4 fruit fly cellular contexts compared by ENCODE assay signal in the genomic region with DNA sequence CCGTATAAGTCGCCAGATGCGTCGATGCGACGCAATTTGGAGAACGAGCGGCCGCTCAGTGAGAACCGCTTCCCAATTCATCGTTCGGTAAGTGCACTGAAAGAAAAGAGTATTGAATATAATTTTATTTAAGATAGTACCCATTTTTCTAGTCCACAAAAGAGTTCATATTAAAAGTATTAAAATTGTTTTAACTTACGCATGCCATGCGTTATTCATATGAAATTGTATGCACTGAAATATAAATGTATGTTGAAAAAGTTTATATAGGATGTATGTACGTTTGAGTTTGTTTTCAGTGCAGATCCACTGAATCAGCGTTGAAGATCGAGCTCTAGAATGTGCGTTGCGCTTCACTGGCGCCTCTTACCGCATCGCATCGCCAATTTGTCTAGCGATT.
TF ChIP-seq lines count a peak whose summit lies in the region.

No protein-coding gene starts in this region.

- TF ChIP-seq CTCF in whole organism, embryonic (GFP tag; optimal IDR thresholded peaks at IDR 0.05; lab: Kevin White, UChicago), result no peak

TF ChIP-seq in whole organism, adult, 20 proteins besides CTCF, POLR2A, EP300 and RAD21:
- no peak for TF ChIP-seq cnc (optimal IDR thresholded peaks at IDR 0.05; lab: Kevin White, UChicago)
- no peak for TF ChIP-seq tj (GFP tag; optimal IDR thresholded peaks at IDR 0.05; lab: Kevin White, UChicago)
- TF ChIP-seq CG12768 (GFP tag; optimal IDR thresholded peaks at IDR 0.05; lab: Kevin White, UChicago), result no peak
- TF ChIP-seq CG14711 (tag; optimal IDR thresholded peaks at IDR 0.05; lab: Kevin White, UChicago), result no peak
- no peak for TF ChIP-seq ovo (GFP tag; optimal IDR thresholded peaks at IDR 0.05; lab: Kevin White, UChicago)
- TF ChIP-seq Clk (GFP tag; optimal IDR thresholded peaks at IDR 0.05; lab: Kevin White, UChicago), result no peak
- no peak for TF ChIP-seq CG7045 (GFP tag; optimal IDR thresholded peaks at IDR 0.05; lab: Kevin White, UChicago)
- peak; percentile 37 for TF ChIP-seq toe (GFP tag; optimal IDR thresholded peaks at IDR 0.05; lab: Kevin White, UChicago)
- TF ChIP-seq cic (GFP tag; optimal IDR thresholded peaks at IDR 0.05; lab: Kevin White, UChicago), result no peak
- peak; percentile 7 for TF ChIP-seq CG5204 (GFP tag; optimal IDR thresholded peaks at IDR 0.05; lab: Kevin White, UChicago)
- no peak for TF ChIP-seq kay (GFP tag; lab: Kevin White, UChicago; ENCODE audit: borderline replicate concordance)
- no peak for TF ChIP-seq Mnt (GFP tag; optimal IDR thresholded peaks at IDR 0.05; lab: Kevin White, UChicago)
- TF ChIP-seq bab1 (GFP tag; optimal IDR thresholded peaks at IDR 0.05; lab: Kevin White, UChicago), result peak; percentile 54
- TF ChIP-seq CG1620 (GFP tag; optimal IDR thresholded peaks at IDR 0.05; lab: Kevin White, UChicago), result no peak
- TF ChIP-seq CG7101 (tag; optimal IDR thresholded peaks at IDR 0.05; lab: Kevin White, UChicago), result peak; percentile 25
- TF ChIP-seq CG11617 (GFP tag; optimal IDR thresholded peaks at IDR 0.05; lab: Kevin White, UChicago), result no peak
- TF ChIP-seq CG33017 (tag; optimal IDR thresholded peaks at IDR 0.05; lab: Kevin White, UChicago), result peak; percentile 0
- TF ChIP-seq pad (GFP tag; optimal IDR thresholded peaks at IDR 0.05; lab: Kevin White, UChicago), result no peak
- no peak for TF ChIP-seq Hr96 (GFP tag; optimal IDR thresholded peaks at IDR 0.05; lab: Kevin White, UChicago)
- no peak for TF ChIP-seq Crg-1 (GFP tag; optimal IDR thresholded peaks at IDR 0.05; lab: Kevin White, UChicago)
TF ChIP-seq in whole organism, adult: peak in this region for 5.

TF ChIP-seq in whole organism, embryonic, 481 proteins besides CTCF, POLR2A, EP300 and RAD21 (continues in another document):
- peak; percentile 16 for TF ChIP-seq Sox102F (GFP tag; optimal IDR thresholded peaks at IDR 0.05; lab: Kevin White, UChicago)
- TF ChIP-seq odd (GFP tag; optimal IDR thresholded peaks at IDR 0.05; lab: Kevin White, UChicago), result no peak
- TF ChIP-seq Blimp-1 (GFP tag; optimal IDR thresholded peaks at IDR 0.05; lab: Kevin White, UChicago), result no peak
- TF ChIP-seq psq (GFP tag; optimal IDR thresholded peaks at IDR 0.05; lab: Kevin White, UChicago), result no peak
- no peak for TF ChIP-seq pita (GFP tag; optimal IDR thresholded peaks at IDR 0.05; lab: Kevin White, UChicago)
- TF ChIP-seq Nf-YC (tag; optimal IDR thresholded peaks at IDR 0.05; lab: Kevin White, UChicago), result no peak
- TF ChIP-seq hkb (optimal IDR thresholded peaks at IDR 0.05; lab: Kevin White, UChicago), result no peak
- 0 out of 2 replicates have a peak, but pooled peaks have one; percentile 11 for TF ChIP-seq hkb (GFP tag; IDR thresholded peaks at IDR 0.05; lab: Robert Waterston, UW)
- TF ChIP-seq CG2120 (GFP tag; optimal IDR thresholded peaks at IDR 0.05; lab: Kevin White, UChicago), result peak; percentile 9
- no peak for TF ChIP-seq CG17802 (tag; optimal IDR thresholded peaks at IDR 0.05; lab: Kevin White, UChicago)
- TF ChIP-seq CG7987 (GFP tag; optimal IDR thresholded peaks at IDR 0.05; lab: Kevin White, UChicago), result no peak
- TF ChIP-seq dmrt99B (tag; optimal IDR thresholded peaks at IDR 0.05; lab: Kevin White, UChicago), result peak; percentile 11
- peak; percentile 2 for TF ChIP-seq CG12391 (tag; optimal IDR thresholded peaks at IDR 0.05; lab: Kevin White, UChicago)
- TF ChIP-seq Meics (GFP tag; optimal IDR thresholded peaks at IDR 0.05; lab: Kevin White, UChicago), result peak; percentile 3
- peak; percentile 8 for TF ChIP-seq PHDP (tag; optimal IDR thresholded peaks at IDR 0.05; lab: Kevin White, UChicago)
- TF ChIP-seq dysf (GFP tag; IDR thresholded peaks at IDR 0.05; lab: Robert Waterston, UW), result no peak
- peak in 1 of 2 experiments; percentile 11 for TF ChIP-seq Hr51 (GFP tag; optimal IDR thresholded peaks at IDR 0.05; lab: Kevin White, UChicago)
- TF ChIP-seq CG11560 (tag; IDR thresholded peaks at IDR 0.05; lab: Robert Waterston, UW), result no peak
- TF ChIP-seq CG13775 (GFP tag; optimal IDR thresholded peaks at IDR 0.05; lab: Kevin White, UChicago), result peak; percentile 5
- TF ChIP-seq kni (GFP tag; optimal IDR thresholded peaks at IDR 0.05; lab: Kevin White, UChicago), result no peak
- TF ChIP-seq zfh2 (GFP tag; optimal IDR thresholded peaks at IDR 0.05; lab: Kevin White, UChicago), result no peak
- no peak for TF ChIP-seq dan (GFP tag; IDR thresholded peaks at IDR 0.05; lab: Robert Waterston, UW)
- TF ChIP-seq Med (GFP tag; lab: Kevin White, UChicago), result peak; percentile 69
- TF ChIP-seq zf30C (GFP tag; optimal IDR thresholded peaks at IDR 0.05; lab: Kevin White, UChicago), result peak; percentile 15

TF ChIP-seq in whole organism, prepupa, 60 proteins besides CTCF, POLR2A, EP300 and RAD21 (continues in another document):
- TF ChIP-seq svp (GFP tag; lab: Kevin White, UChicago), result peak; percentile 29
- TF ChIP-seq CG16779 (tag; optimal IDR thresholded peaks at IDR 0.05; lab: Kevin White, UChicago), result no peak
- peak; percentile 59 for TF ChIP-seq Eip78C (GFP tag; lab: Kevin White, UChicago)
- TF ChIP-seq CG6854 (GFP tag; optimal IDR thresholded peaks at IDR 0.05; lab: Kevin White, UChicago), result no peak
- no peak for TF ChIP-seq Ets96B (tag; optimal IDR thresholded peaks at IDR 0.05; lab: Kevin White, UChicago)
- TF ChIP-seq CG6163 (GFP tag; IDR thresholded peaks at IDR 0.05; lab: Robert Waterston, UW), result 0 out of 3 replicates have a peak, but pooled peaks have one; percentile 24
- TF ChIP-seq fd59A (GFP tag; optimal IDR thresholded peaks at IDR 0.05; lab: Kevin White, UChicago), result no peak
- no peak for TF ChIP-seq Eip93F (GFP tag; optimal IDR thresholded peaks at IDR 0.05; lab: Kevin White, UChicago)
- no peak for TF ChIP-seq CG31627 (GFP tag; optimal IDR thresholded peaks at IDR 0.05; lab: Kevin White, UChicago)
- TF ChIP-seq salr (GFP tag; optimal IDR thresholded peaks at IDR 0.05; lab: Kevin White, UChicago), result no peak
- TF ChIP-seq CG10631 (GFP tag; optimal IDR thresholded peaks at IDR 0.05; lab: Kevin White, UChicago), result peak; percentile 15
- no peak for TF ChIP-seq CG11294 (GFP tag; IDR thresholded peaks at IDR 0.05; lab: Robert Waterston, UW)
- no peak for TF ChIP-seq CG4318 (GFP tag; optimal IDR thresholded peaks at IDR 0.05; lab: Kevin White, UChicago)
- TF ChIP-seq Met (GFP tag; optimal IDR thresholded peaks at IDR 0.05; lab: Kevin White, UChicago), result no peak
- TF ChIP-seq Hr4 (GFP tag; optimal IDR thresholded peaks at IDR 0.05; lab: Kevin White, UChicago), result peak; percentile 37
- no peak for TF ChIP-seq Smox (GFP tag; optimal IDR thresholded peaks at IDR 0.05; lab: Kevin White, UChicago)
- no peak for TF ChIP-seq pdm3 (GFP tag; optimal IDR thresholded peaks at IDR 0.05; lab: Kevin White, UChicago)
- peak; percentile 54 for TF ChIP-seq CG15336 (GFP tag; IDR thresholded peaks at IDR 0.05; lab: Robert Waterston, UW)
- peak; percentile 18 for TF ChIP-seq achi (GFP tag; optimal IDR thresholded peaks at IDR 0.05; lab: Kevin White, UChicago)
- TF ChIP-seq CG11762 (GFP tag; optimal IDR thresholded peaks at IDR 0.05; lab: Kevin White, UChicago; ENCODE audit: insufficient read depth), result no peak
- no peak for TF ChIP-seq lz (GFP tag; optimal IDR thresholded peaks at IDR 0.05; lab: Kevin White, UChicago)
- peak; percentile 27 for TF ChIP-seq OdsH (GFP tag; optimal IDR thresholded peaks at IDR 0.05; lab: Kevin White, UChicago)
- peak; percentile 52; the same call in 1 of the 3 replicates for TF ChIP-seq CG8119 (GFP tag; IDR thresholded peaks at IDR 0.05; lab: Robert Waterston, UW)
- no peak for TF ChIP-seq Hr39 (GFP tag; optimal IDR thresholded peaks at IDR 0.05; lab: Kevin White, UChicago)
- peak; percentile 5 for TF ChIP-seq Sox14 (GFP tag; optimal IDR thresholded peaks at IDR 0.05; lab: Kevin White, UChicago)

TF ChIP-seq in whole organism, pupa, 21 proteins besides CTCF, POLR2A, EP300 and RAD21:
- TF ChIP-seq CG8159 (tag; optimal IDR thresholded peaks at IDR 0.05; lab: Kevin White, UChicago), result no peak
- TF ChIP-seq CG14655 (GFP tag; optimal IDR thresholded peaks at IDR 0.05; lab: Kevin White, UChicago), result peak; percentile 41
- TF ChIP-seq CG15710 (tag; optimal IDR thresholded peaks at IDR 0.05; lab: Kevin White, UChicago), result no peak
- TF ChIP-seq EcR (GFP tag; optimal IDR thresholded peaks at IDR 0.05; lab: Kevin White, UChicago), result no peak
- no peak for TF ChIP-seq Ets98B (GFP tag; IDR thresholded peaks at IDR 0.05; lab: Robert Waterston, UW)
- 0 out of 2 replicates have a peak, but pooled peaks have one; percentile 26 for TF ChIP-seq CG32121 (GFP tag; IDR thresholded peaks at IDR 0.05; lab: Robert Waterston, UW)
- TF ChIP-seq CG8301 (tag; optimal IDR thresholded peaks at IDR 0.05; lab: Kevin White, UChicago), result peak; percentile 35
- TF ChIP-seq D1 (tag; optimal IDR thresholded peaks at IDR 0.05; lab: Kevin White, UChicago), result no peak
- no peak for TF ChIP-seq Snoo (tag; optimal IDR thresholded peaks at IDR 0.05; lab: Kevin White, UChicago)
- TF ChIP-seq gl (tag; optimal IDR thresholded peaks at IDR 0.05; lab: Kevin White, UChicago), result no peak
- TF ChIP-seq CG34367 (tag; optimal IDR thresholded peaks at IDR 0.05; lab: Kevin White, UChicago), result no peak
- TF ChIP-seq CG4496 (GFP tag; IDR thresholded peaks at IDR 0.05; lab: Robert Waterston, UW), result 0 out of 3 replicates have a peak, but pooled peaks have one; percentile 29
- TF ChIP-seq CG13204 (GFP tag; optimal IDR thresholded peaks at IDR 0.05; lab: Kevin White, UChicago), result no peak
- TF ChIP-seq fd96Ca (GFP tag; IDR thresholded peaks at IDR 0.05; lab: Robert Waterston, UW), result no peak
- no peak for TF ChIP-seq CG12605 (GFP tag; IDR thresholded peaks at IDR 0.05; lab: Robert Waterston, UW)
- no peak for TF ChIP-seq CG10348 (GFP tag; IDR thresholded peaks at IDR 0.05; lab: Robert Waterston, UW)
- peak; percentile 27 for TF ChIP-seq Pif1A (GFP tag; optimal IDR thresholded peaks at IDR 0.05; lab: Kevin White, UChicago)
- no peak for TF ChIP-seq rn (GFP tag; IDR thresholded peaks at IDR 0.05; lab: Robert Waterston, UW)
- peak; percentile 2 for TF ChIP-seq CG9948 (tag; optimal IDR thresholded peaks at IDR 0.05; lab: Kevin White, UChicago)
- no peak for TF ChIP-seq Pif1B (GFP tag; optimal IDR thresholded peaks at IDR 0.05; lab: Kevin White, UChicago)
- TF ChIP-seq CG17806 (tag; optimal IDR thresholded peaks at IDR 0.05; lab: Kevin White, UChicago), result no peak
TF ChIP-seq in whole organism, pupa: peak in this region for 6.
